Fruit fly (Drosophila melanogaster): ENCODE measurements around the gene dac.

The dac gene

dm6 chr2L:16491752-16492616 is 6.2 kb upstream of the dac start:
- no peak for TF ChIP-seq cic (GFP tag; optimal IDR thresholded peaks at IDR 0.05)
- no peak for TF ChIP-seq CG7101 (tag; optimal IDR thresholded peaks at IDR 0.05)
- TF ChIP-seq CG12768 (GFP tag; optimal IDR thresholded peaks at IDR 0.05) = no peak
- TF ChIP-seq Clk (GFP tag; optimal IDR thresholded peaks at IDR 0.05) = no peak
- no peak for TF ChIP-seq Mnt (GFP tag; optimal IDR thresholded peaks at IDR 0.05)
- TF ChIP-seq CG1620 (GFP tag; optimal IDR thresholded peaks at IDR 0.05) = no peak
- TF ChIP-seq CG33017 (tag; optimal IDR thresholded peaks at IDR 0.05) = no peak
- no peak for TF ChIP-seq CG11617 (GFP tag; optimal IDR thresholded peaks at IDR 0.05)
- no peak for TF ChIP-seq tj (GFP tag; optimal IDR thresholded peaks at IDR 0.05)
- no peak for TF ChIP-seq toe (GFP tag; optimal IDR thresholded peaks at IDR 0.05)
- TF ChIP-seq CG7045 (GFP tag; optimal IDR thresholded peaks at IDR 0.05) = no peak
- no peak for TF ChIP-seq CG5204 (GFP tag; optimal IDR thresholded peaks at IDR 0.05)

DNA sequence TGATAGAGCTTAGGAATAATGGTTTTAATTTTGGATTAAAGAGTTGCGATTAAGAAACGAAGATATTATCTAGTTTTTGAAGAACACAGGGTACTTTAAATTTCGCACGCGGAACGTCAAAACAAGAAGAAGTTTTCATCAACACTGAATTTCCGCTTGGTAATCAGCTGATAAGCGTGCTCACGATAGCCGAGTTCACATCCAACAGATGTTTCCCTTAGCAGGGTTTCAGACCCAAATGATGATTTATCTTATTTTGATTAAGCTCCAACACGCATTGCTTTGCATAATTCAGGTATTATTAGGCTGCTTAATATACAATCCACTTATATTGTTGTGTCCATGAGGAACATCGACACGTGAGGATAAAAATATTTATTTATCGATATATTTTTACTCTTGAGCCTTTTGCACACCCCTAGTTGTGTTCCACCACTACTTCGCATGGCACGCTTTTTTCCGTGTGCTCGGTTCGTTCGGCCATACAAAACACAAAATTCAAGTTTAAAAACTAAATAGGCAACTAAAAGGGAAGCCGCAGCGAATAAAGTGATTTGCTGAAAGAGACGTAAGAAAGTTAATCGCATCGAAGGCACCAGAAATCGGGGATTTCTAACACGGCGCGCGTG is 5.4 kb upstream of the dac start, which contains the start of gene Tpr2:
Gene Tpr2, plus strand, starts transcription at position 418 of the 629 bp plus-strand sequence.
- TF ChIP-seq CG14711 (tag; optimal IDR thresholded peaks at IDR 0.05) (peak; percentile 21), Clk (GFP tag; optimal IDR thresholded peaks at IDR 0.05) (no peak), CG33017 (tag; optimal IDR thresholded peaks at IDR 0.05) (peak; percentile 53), pad (GFP tag; optimal IDR thresholded peaks at IDR 0.05) (no peak), cnc (optimal IDR thresholded peaks at IDR 0.05) (no peak), CG7101 (tag; optimal IDR thresholded peaks at IDR 0.05) (peak; percentile 63), Hr96 (GFP tag; optimal IDR thresholded peaks at IDR 0.05) (peak; percentile 35), cic (GFP tag; optimal IDR thresholded peaks at IDR 0.05) (no peak), CG7045 (GFP tag; optimal IDR thresholded peaks at IDR 0.05) (no peak), bab1 (GFP tag; optimal IDR thresholded peaks at IDR 0.05) (peak; percentile 66), CG5204 (GFP tag; optimal IDR thresholded peaks at IDR 0.05) (peak; percentile 78), CG12768 (GFP tag; optimal IDR thresholded peaks at IDR 0.05) (peak; percentile 0), ovo (GFP tag; optimal IDR thresholded peaks at IDR 0.05) (peak; percentile 0), Mnt (GFP tag; optimal IDR thresholded peaks at IDR 0.05) (peak; percentile 93), CG1620 (GFP tag; optimal IDR thresholded peaks at IDR 0.05) (peak; percentile 82), toe (GFP tag; optimal IDR thresholded peaks at IDR 0.05) (peak; percentile 71), kay (GFP tag; ENCODE audit: borderline replicate concordance) (no peak), CG11617 (GFP tag; optimal IDR thresholded peaks at IDR 0.05) (peak; percentile 68), tj (GFP tag; optimal IDR thresholded peaks at IDR 0.05) (peak; percentile 40), Crg-1 (GFP tag; optimal IDR thresholded peaks at IDR 0.05) (peak; percentile 39)

DNA sequence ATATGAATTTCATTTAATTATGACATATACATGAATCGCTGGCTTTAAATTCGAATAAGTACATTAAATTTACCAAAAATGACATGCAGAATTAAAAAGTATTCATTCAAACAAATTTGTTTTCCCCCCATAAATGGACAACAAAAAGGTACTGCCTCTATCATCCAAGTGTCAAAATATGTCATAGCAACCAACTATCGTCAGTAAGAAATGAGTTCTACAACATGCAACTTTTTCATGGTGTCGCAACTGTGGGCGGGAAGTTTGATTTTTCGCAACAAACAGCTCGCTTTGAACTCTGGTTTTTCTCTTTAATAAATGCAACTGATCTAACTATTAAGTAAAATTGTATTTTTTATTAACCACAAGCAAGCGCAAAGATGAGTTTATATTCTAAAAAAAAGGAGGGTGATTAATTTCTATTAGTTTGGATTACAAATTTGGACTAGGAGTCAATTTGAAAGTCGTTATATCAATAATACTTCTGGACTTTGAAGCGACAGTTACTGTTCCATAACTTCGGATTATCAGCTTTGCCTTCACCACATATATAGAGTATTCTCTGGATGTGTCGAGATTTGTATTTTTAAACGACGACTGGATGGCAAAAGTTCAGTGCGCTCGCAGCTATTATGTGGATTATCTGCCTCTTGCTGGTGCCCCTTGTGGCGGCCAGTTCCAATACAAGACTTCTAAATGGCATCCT is 1.9 kb upstream of the dac start, which contains the start of gene Nepl8:
Gene Nepl8, plus strand, starts transcription at position 578 of the 706 bp plus-strand sequence.
- peak; percentile 11 for TF ChIP-seq CG1620 (GFP tag; optimal IDR thresholded peaks at IDR 0.05)
- peak; percentile 30 for TF ChIP-seq Crg-1 (GFP tag; optimal IDR thresholded peaks at IDR 0.05)
- TF ChIP-seq bab1 (GFP tag; optimal IDR thresholded peaks at IDR 0.05) = peak; percentile 50
- no peak for TF ChIP-seq CG33017 (tag; optimal IDR thresholded peaks at IDR 0.05)
- TF ChIP-seq CG7101 (tag; optimal IDR thresholded peaks at IDR 0.05) = peak; percentile 23

DNA sequence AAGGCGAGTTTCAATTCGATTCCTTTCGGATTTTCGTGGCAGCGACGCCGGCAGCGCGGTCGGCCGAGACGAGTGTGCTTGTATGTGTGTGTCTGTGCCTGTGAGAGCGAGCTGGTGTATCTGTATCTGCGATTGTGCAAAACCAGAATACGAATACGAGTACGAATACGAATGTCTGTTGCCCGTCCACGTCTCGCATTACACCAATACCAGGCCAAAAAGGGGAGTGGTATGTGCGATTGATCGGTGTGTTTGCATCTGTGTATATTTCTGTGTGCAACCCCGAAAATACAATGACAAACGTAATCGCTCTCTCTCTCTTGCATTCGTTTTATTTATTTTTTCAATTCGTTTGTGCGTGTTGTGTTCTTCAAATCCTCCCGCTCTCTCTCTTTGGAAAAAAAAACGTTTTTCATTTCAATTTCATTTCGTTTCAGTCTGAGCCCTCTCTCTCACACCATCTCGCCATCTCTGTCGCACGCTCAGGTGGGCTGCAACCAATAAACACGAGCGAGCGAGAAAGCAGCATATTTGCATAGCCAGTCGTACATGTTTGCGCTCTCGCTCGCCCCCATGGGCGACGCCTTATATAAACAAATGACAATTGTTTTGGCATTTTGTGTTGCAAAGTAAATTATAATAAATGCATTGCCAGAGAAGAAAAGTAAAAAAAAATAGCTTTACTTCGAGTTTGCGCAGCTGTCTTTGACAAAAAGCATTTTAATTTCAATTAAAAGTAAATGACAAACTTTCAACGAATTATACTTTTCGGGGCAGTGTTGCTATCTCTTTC is 399 bp upstream of the dac start:
- no peak for TF ChIP-seq Hr96 (GFP tag; optimal IDR thresholded peaks at IDR 0.05)
- TF ChIP-seq CG1620 (GFP tag; optimal IDR thresholded peaks at IDR 0.05) = peak; percentile 41
- TF ChIP-seq cic (GFP tag; optimal IDR thresholded peaks at IDR 0.05) = peak; percentile 9
- no peak for TF ChIP-seq tj (GFP tag; optimal IDR thresholded peaks at IDR 0.05)
- peak; percentile 35 for TF ChIP-seq Crg-1 (GFP tag; optimal IDR thresholded peaks at IDR 0.05)
- TF ChIP-seq CG5204 (GFP tag; optimal IDR thresholded peaks at IDR 0.05) = peak; percentile 40
- TF ChIP-seq CG7101 (tag; optimal IDR thresholded peaks at IDR 0.05) = no peak
- peak; percentile 4 for TF ChIP-seq Mnt (GFP tag; optimal IDR thresholded peaks at IDR 0.05)
- TF ChIP-seq Clk (GFP tag; optimal IDR thresholded peaks at IDR 0.05) = no peak
- no peak for TF ChIP-seq ovo (GFP tag; optimal IDR thresholded peaks at IDR 0.05)
- TF ChIP-seq toe (GFP tag; optimal IDR thresholded peaks at IDR 0.05) = peak; percentile 56
- TF ChIP-seq CG7045 (GFP tag; optimal IDR thresholded peaks at IDR 0.05) = peak; percentile 26
- TF ChIP-seq kay (GFP tag; ENCODE audit: borderline replicate concordance) = no peak
- no peak for TF ChIP-seq CG33017 (tag; optimal IDR thresholded peaks at IDR 0.05)
- no peak for TF ChIP-seq CG12768 (GFP tag; optimal IDR thresholded peaks at IDR 0.05)
- TF ChIP-seq cnc (optimal IDR thresholded peaks at IDR 0.05) = no peak
- peak; percentile 69 for TF ChIP-seq pad (GFP tag; optimal IDR thresholded peaks at IDR 0.05)
- TF ChIP-seq CG14711 (tag; optimal IDR thresholded peaks at IDR 0.05) = no peak
- no peak for TF ChIP-seq bab1 (GFP tag; optimal IDR thresholded peaks at IDR 0.05)
- TF ChIP-seq CG11617 (GFP tag; optimal IDR thresholded peaks at IDR 0.05) = no peak

- no peak for TF ChIP-seq tj (GFP tag; optimal IDR thresholded peaks at IDR 0.05)
- TF ChIP-seq CG7045 (GFP tag; optimal IDR thresholded peaks at IDR 0.05) = no peak
- no peak for TF ChIP-seq CG12768 (GFP tag; optimal IDR thresholded peaks at IDR 0.05)
- no peak for TF ChIP-seq ovo (GFP tag; optimal IDR thresholded peaks at IDR 0.05)
- no peak for TF ChIP-seq pad (GFP tag; optimal IDR thresholded peaks at IDR 0.05)
Measured at dm6 chr2L:16476517-16476916, 9.3 kb downstream of the dac start.
